Worm (Caenorhabditis elegans) whole organism, L2 larva: ENCODE results near the gene F02H6.3.

Experiments used
- C34F6.9 ChIP-seq: fragments of 150-350 bp; optimal IDR thresholded peaks from 2 replicates; lab custom pipeline; 2014; ENCODE audit warnings: missing biosample characterization, missing genetic modification characterization
- F13H6.1 ChIP-seq: sonication (generic microtip); optimal IDR thresholded peaks from 2 replicates; lab custom pipeline; 2016; ENCODE audit warnings: missing genetic modification characterization, missing compliant biosample characterization
- R02D3.7 ChIP-seq: fragments of 150-350 bp; optimal IDR thresholded peaks from 2 replicates; lab custom pipeline; 2014; ENCODE audit warnings: missing biosample characterization, missing genetic modification characterization
- Y55F3AM.14 ChIP-seq: fragments of 200-800 bp; sonication (Bioruptor generic); optimal IDR thresholded peaks from 2 replicates; lab custom pipeline; 2018; ENCODE audit warnings: mild to moderate bottlenecking, missing genetic modification characterization, missing compliant biosample characterization
- ZK546.5 ChIP-seq: sonication (generic microtip); optimal IDR thresholded peaks from 2 replicates; lab custom pipeline; 2017; ENCODE audit warnings: missing biosample characterization, missing genetic modification characterization
- alr-1 ChIP-seq: fragments of 150-350 bp; optimal IDR thresholded peaks from 2 replicates; lab custom pipeline; 2014; ENCODE audit warnings: missing biosample characterization, missing genetic modification characterization
- ceh-16 ChIP-seq: fragments of 150-350 bp; optimal IDR thresholded peaks from 2 replicates; lab custom pipeline; 2014; ENCODE audit warnings: missing biosample characterization, missing genetic modification characterization
- ceh-82 ChIP-seq: fragments of 150-350 bp; optimal IDR thresholded peaks from 2 replicates; lab custom pipeline; 2014; ENCODE audit warnings: missing biosample characterization, missing genetic modification characterization
- crh-2 ChIP-seq: sonication (generic microtip); optimal IDR thresholded peaks from 2 replicates; lab custom pipeline; 2017; ENCODE audit warnings: missing biosample characterization, missing genetic modification characterization
- dmd-4 ChIP-seq: sonication (generic microtip); optimal IDR thresholded peaks from 2 replicates; lab custom pipeline; 2017; ENCODE audit warnings: missing biosample characterization, missing genetic modification characterization
- egl-27 ChIP-seq: sonication (generic microtip); optimal IDR thresholded peaks from 3 replicates; lab custom pipeline; 2017; ENCODE audit warnings: missing biosample characterization, missing genetic modification reagents, missing genetic modification characterization
- elt-1 ChIP-seq: fragments of 150-350 bp; optimal IDR thresholded peaks from 2 replicates; lab custom pipeline; 2014; ENCODE audit warnings: missing biosample characterization, missing genetic modification characterization
- elt-3 ChIP-seq: sonication (generic microtip); optimal IDR thresholded peaks from 2 replicates; lab custom pipeline; 2017; ENCODE audit warnings: missing biosample characterization, missing genetic modification characterization
- gmeb-1 ChIP-seq: fragments of 150-350 bp; optimal IDR thresholded peaks from 2 replicates; lab custom pipeline; 2014; ENCODE audit warnings: missing biosample characterization, missing genetic modification characterization
- lin-11 ChIP-seq: fragments of 150-350 bp; sonication (generic microtip); optimal IDR thresholded peaks from 2 replicates; lab custom pipeline; 2014; ENCODE audit warnings: missing biosample characterization, missing genetic modification characterization, inconsistent platforms, mixed read lengths
- lin-13 ChIP-seq: fragments of 150-350 bp; optimal IDR thresholded peaks from 2 replicates; lab custom pipeline; 2014; ENCODE audit warnings: missing biosample characterization, missing genetic modification reagents, missing genetic modification characterization
- lin-39 ChIP-seq: fragments of 150-350 bp; optimal IDR thresholded peaks from 2 replicates; lab custom pipeline; 2014; ENCODE audit warnings: missing biosample characterization, missing genetic modification reagents, missing genetic modification characterization
- mab-5 ChIP-seq: fragments of 150-350 bp; optimal IDR thresholded peaks from 2 replicates; lab custom pipeline; 2014; ENCODE audit warnings: missing biosample characterization, missing genetic modification characterization
- mbf-1 ChIP-seq: sonication (generic microtip); optimal IDR thresholded peaks from 2 replicates; lab custom pipeline; 2017; ENCODE audit warnings: missing biosample characterization, missing genetic modification characterization
- nhr-10 ChIP-seq: sonication (generic microtip); optimal IDR thresholded peaks from 2 replicates; lab custom pipeline; 2017; ENCODE audit warnings: missing biosample characterization, missing genetic modification characterization
- nhr-11 ChIP-seq: fragments of 150-350 bp; optimal IDR thresholded peaks from 2 replicates; lab custom pipeline; 2014; ENCODE audit warnings: missing biosample characterization, missing genetic modification characterization
- nhr-12 ChIP-seq: fragments of 150-350 bp; optimal IDR thresholded peaks from 2 replicates; lab custom pipeline; 2014; ENCODE audit warnings: missing biosample characterization, missing genetic modification characterization
- nhr-129 ChIP-seq: fragments of 150-350 bp; optimal IDR thresholded peaks from 2 replicates; lab custom pipeline; 2014; ENCODE audit warnings: missing biosample characterization, missing genetic modification characterization
- nhr-237 ChIP-seq: fragments of 150-350 bp; optimal IDR thresholded peaks from 2 replicates; lab custom pipeline; 2014; ENCODE audit warnings: missing biosample characterization, missing genetic modification characterization
- nhr-25 ChIP-seq: fragments of 150-350 bp; sonication (generic microtip); optimal IDR thresholded peaks from 3 replicates; lab custom pipeline; 2014; ENCODE audit warnings: missing biosample characterization, missing genetic modification characterization
- nhr-6 ChIP-seq: fragments of 150-350 bp; optimal IDR thresholded peaks from 2 replicates; lab custom pipeline; 2014; ENCODE audit warnings: missing biosample characterization, missing genetic modification characterization
- nhr-77 ChIP-seq: fragments of 150-350 bp; optimal IDR thresholded peaks from 2 replicates; lab custom pipeline; 2014; ENCODE audit warnings: missing biosample characterization, missing genetic modification characterization
- peb-1 ChIP-seq: fragments of 150-350 bp; optimal IDR thresholded peaks from 2 replicates; lab custom pipeline; 2014; ENCODE audit warnings: missing biosample characterization, missing genetic modification characterization
- sem-4 ChIP-seq: fragments of 150-350 bp; optimal IDR thresholded peaks from 2 replicates; lab custom pipeline; 2014; ENCODE audit warnings: missing biosample characterization, missing genetic modification reagents, missing genetic modification characterization
- sma-9 ChIP-seq, 2 experiments: fragments of 150-350 bp in 1 of 2; sonication (generic microtip) in 1 of 2; optimal IDR thresholded peaks; 2 replicates each; lab custom pipeline; 2014 to 2016; ENCODE audit warnings: missing genetic modification characterization in 2 of 2, mild to moderate bottlenecking in 1 of 2, missing biosample characterization in 1 of 2, missing compliant biosample characterization in 1 of 2, missing genetic modification reagents in 1 of 2, moderate library complexity in 1 of 2
- snpc-4 ChIP-seq: fragments of 150-350 bp; optimal IDR thresholded peaks from 2 replicates; lab custom pipeline; 2014; ENCODE audit warnings: missing biosample characterization, missing genetic modification characterization
- unc-55 ChIP-seq: fragments of 150-350 bp; sonication (generic microtip); optimal IDR thresholded peaks from 3 replicates; lab custom pipeline; 2014; ENCODE audit warnings: missing biosample characterization, missing genetic modification reagents, missing genetic modification characterization
- unc-62 ChIP-seq: fragments of 150-350 bp; optimal IDR thresholded peaks from 2 replicates; lab custom pipeline; 2014; ENCODE audit warnings: missing biosample characterization, missing genetic modification reagents, missing genetic modification characterization
- zag-1 ChIP-seq: fragments of 150-350 bp; optimal IDR thresholded peaks from 2 replicates; lab custom pipeline; 2014; ENCODE audit warnings: missing biosample characterization, missing genetic modification characterization
- ztf-1 ChIP-seq: fragments of 200-800 bp; sonication (Bioruptor generic); conservative IDR thresholded peaks from 2 replicates; pipeline ENCODE4 v1.3.6; 2022; ENCODE audit warnings: missing genetic modification characterization, missing compliant biosample characterization
- ztf-4 ChIP-seq: fragments of 150-350 bp; optimal IDR thresholded peaks from 2 replicates; lab custom pipeline; 2014; ENCODE audit warnings: missing biosample characterization, missing genetic modification characterization

The F02H6.3 gene

DNA sequence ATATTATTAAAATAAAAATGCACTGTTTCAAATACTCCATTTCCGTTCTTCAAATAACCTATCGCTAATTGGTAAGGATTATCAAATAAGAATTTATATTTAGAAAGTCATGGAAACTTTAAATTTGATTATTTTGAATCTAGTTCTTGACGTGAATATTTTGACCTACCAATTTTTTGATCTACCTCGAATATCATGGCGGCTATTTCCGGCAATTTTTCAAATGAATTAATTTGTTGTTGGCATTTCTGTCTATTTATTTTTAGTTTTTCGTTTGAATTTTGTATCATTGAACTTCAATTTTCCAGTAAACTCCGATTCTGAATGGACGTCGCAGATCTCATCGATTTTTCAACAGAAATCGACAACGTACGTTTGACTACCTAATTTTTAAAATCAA is at the start of gene F02H6.3:
F02H6.3 (plus strand) TSS at position 266 of the 400 bp plus-strand sequence.
- TF ChIP-seq peb-1 (tag; lab: Kevin White, UChicago) (no peak), elt-1 (tag; lab: Kevin White, UChicago) (no peak), sma-9 (GFP tag; optimal IDR thresholded peaks at IDR 0.05; lab: Kevin White, UChicago) (no peak), sma-9 (tag; optimal IDR thresholded peaks at IDR 0.05; lab: Kevin White, UChicago) (no peak), snpc-4 (tag; lab: Kevin White, UChicago) (no peak), nhr-6 (tag; lab: Kevin White, UChicago) (no peak), nhr-237 (tag; lab: Kevin White, UChicago) (no peak), ZK546.5 (tag; lab: Kevin White, UChicago) (no peak)

DNA sequence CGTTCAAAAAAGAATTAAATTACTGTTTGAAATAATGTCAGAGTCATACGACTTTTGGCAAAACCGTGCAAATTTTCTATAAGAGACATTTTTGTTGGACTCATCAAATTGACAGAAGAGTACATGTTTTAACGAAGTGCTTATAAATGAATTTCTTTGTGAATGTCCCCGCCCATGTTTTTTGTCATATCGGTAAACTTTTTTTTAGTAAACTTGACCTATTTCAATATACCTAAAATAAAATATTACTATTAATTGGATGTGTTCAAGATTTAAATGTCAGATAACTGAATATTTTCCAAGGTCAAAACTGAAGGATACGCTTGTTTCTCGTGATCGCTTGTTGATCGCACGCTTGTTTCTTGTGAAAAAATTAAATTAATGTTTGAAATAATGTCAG is 45.1 kb upstream of the F02H6.3 start, which contains the start of gene R05A10.8:
R05A10.8 (minus strand) TSS at position 101 of the 400 bp plus-strand sequence.
- TF ChIP-seq elt-3 = no peak
- TF ChIP-seq gmeb-1 (tag; lab: Kevin White, UChicago) = no peak
- TF ChIP-seq ZK546.5 (tag; lab: Kevin White, UChicago) = no peak
- TF ChIP-seq nhr-11 (tag; lab: Kevin White, UChicago) = no peak
- no peak for TF ChIP-seq nhr-25 (tag; lab: Kevin White, UChicago)
- TF ChIP-seq Y55F3AM.14 (GFP tag; lab: Kevin White, UChicago) = no peak
- TF ChIP-seq R02D3.7 (tag; lab: Kevin White, UChicago) = no peak
- TF ChIP-seq nhr-237 (tag; lab: Kevin White, UChicago) = no peak
- TF ChIP-seq lin-13 = no peak
- no peak for TF ChIP-seq ceh-16 (tag; lab: Kevin White, UChicago)
- TF ChIP-seq peb-1 (tag; lab: Kevin White, UChicago) = no peak
- TF ChIP-seq nhr-10 (tag; lab: Kevin White, UChicago) = no peak
- TF ChIP-seq alr-1 = no peak
- TF ChIP-seq nhr-77 = no peak
- no peak for TF ChIP-seq mab-5 (tag; lab: Kevin White, UChicago)
- TF ChIP-seq nhr-6 (tag; lab: Kevin White, UChicago) = no peak
- no peak for TF ChIP-seq crh-2 (tag; lab: Kevin White, UChicago)
- no peak for TF ChIP-seq elt-1 (tag; lab: Kevin White, UChicago)
- TF ChIP-seq snpc-4 (tag; lab: Kevin White, UChicago) = no peak
- no peak for TF ChIP-seq lin-39 (tag; lab: Kevin White, UChicago)
- TF ChIP-seq, all 48 proteins: peak for 0

DNA sequence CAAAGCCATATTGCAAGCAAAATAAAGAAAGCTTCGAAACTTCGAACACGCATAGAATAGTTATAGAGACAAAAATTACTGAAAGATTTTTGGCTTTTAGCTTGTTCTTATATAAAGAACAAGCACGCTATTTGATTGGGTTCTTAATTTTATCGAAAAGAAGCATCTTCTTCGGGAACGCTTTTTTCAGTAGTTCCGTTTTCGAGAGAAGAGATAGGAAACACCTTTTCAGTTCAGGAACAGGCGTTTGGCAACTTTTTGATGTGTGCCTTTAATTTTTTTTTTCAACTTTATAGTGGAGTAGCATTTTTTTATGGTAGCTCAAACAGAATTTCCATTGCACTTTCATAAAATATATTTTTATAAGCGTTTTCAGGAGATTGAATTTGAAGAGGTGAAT is 40.5 kb upstream of the F02H6.3 start, which contains the start of gene R05A10.7:
R05A10.7 (minus strand) TSS at position 101 of the 400 bp plus-strand sequence.
- TF ChIP-seq ceh-82 (tag; lab: Kevin White, UChicago) = no peak

DNA sequence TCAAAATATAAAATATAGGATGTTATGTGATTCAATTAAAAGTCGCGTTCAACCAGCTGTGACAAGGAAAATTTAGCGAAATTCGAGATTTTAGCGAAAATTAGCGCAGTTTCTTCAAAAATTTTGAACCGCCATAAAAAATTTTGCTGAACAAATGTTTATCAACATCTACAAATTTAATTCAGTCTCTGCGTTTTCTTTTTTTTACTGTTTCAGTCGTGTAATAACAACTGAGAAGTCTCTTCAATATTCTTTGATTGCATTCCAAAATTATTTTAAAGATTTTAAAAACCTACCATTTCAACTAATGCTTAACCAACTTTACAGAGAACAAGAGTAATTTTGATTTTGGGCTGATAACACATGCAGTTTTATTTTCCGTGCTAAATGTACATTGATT is 39.1 kb upstream of the F02H6.3 start:
- no peak for TF ChIP-seq nhr-10 (tag; lab: Kevin White, UChicago)
- TF ChIP-seq unc-62 = no peak
- TF ChIP-seq peb-1 (tag; lab: Kevin White, UChicago) = no peak
- no peak for TF ChIP-seq snpc-4 (tag; lab: Kevin White, UChicago)
- TF ChIP-seq crh-2 (tag; lab: Kevin White, UChicago) = no peak

DNA sequence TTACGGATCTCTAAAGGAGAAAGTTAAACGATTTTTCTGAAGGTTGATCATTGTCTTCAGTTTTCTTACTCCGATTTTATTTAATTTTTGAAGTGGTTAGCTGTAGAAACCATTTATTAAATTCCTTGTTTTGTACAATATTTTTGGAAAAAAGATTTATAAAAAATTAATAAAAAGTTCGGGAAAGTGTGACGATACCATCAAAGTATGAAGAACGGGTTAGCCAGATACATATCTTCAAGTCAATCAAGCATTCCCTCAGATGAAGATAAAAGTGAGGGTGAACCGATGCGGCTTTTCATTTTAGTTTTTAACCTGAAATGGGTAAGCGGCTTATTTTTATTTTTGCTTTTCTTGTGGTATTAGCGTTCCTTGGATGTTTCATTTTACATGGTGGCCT is 37.8 kb upstream of the F02H6.3 start, which contains the start of gene R05A10.6:
R05A10.6 (plus strand) TSS at position 301 of the 400 bp plus-strand sequence.
- TF ChIP-seq F13H6.1 (tag; lab: Kevin White, UChicago) (no peak), nhr-6 (tag; lab: Kevin White, UChicago) (no peak), ztf-1 (no peak), lin-13 (no peak), mbf-1 (tag; lab: Kevin White, UChicago) (no peak), C34F6.9 (tag; lab: Kevin White, UChicago) (no peak), dmd-4 (tag; lab: Kevin White, UChicago) (no peak), sma-9 (GFP tag; optimal IDR thresholded peaks at IDR 0.05; lab: Kevin White, UChicago) (no peak), sma-9 (tag; optimal IDR thresholded peaks at IDR 0.05; lab: Kevin White, UChicago) (no peak), lin-11 (tag; lab: Kevin White, UChicago) (no peak), nhr-237 (tag; lab: Kevin White, UChicago) (no peak)

DNA sequence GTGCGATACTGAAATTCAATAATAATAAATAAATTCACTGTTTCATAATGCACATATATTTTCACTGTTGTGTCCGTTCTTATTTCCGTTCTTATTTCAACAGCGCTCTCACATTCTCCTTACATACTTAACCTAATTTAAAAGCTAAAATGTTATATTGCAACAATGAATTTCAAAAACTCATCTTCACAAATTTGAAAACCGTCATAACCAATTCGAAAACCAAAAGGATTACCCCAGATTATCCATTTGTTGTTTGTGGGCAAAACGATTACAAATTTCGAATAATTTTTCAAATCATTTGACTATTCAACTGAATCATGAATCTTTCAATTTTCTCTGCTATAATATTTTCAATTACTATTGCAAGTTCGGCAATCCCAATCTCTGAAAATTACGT is 31.0 kb upstream of the F02H6.3 start, which contains the start of gene R05A10.4:
R05A10.4 (plus strand) TSS at position 301 of the 400 bp plus-strand sequence.
- TF ChIP-seq nhr-11 (tag; lab: Kevin White, UChicago) (no peak), unc-55 (GFP tag; lab: Kevin White, UChicago) (no peak), ztf-1 (no peak), snpc-4 (tag; lab: Kevin White, UChicago) (no peak), ZK546.5 (tag; lab: Kevin White, UChicago) (no peak), nhr-12 (tag; lab: Kevin White, UChicago) (no peak), nhr-129 (tag; lab: Kevin White, UChicago) (no peak), elt-1 (tag; lab: Kevin White, UChicago) (no peak), nhr-77 (no peak), nhr-237 (tag; lab: Kevin White, UChicago) (no peak), zag-1 (no peak), crh-2 (tag; lab: Kevin White, UChicago) (no peak), ztf-4 (tag; lab: Kevin White, UChicago) (no peak), egl-27 (tag; lab: Kevin White, UChicago) (no peak), nhr-25 (tag; lab: Kevin White, UChicago) (no peak), sem-4 (tag; lab: Kevin White, UChicago) (no peak), lin-39 (tag; lab: Kevin White, UChicago) (no peak), ceh-82 (tag; lab: Kevin White, UChicago) (no peak)
- TF ChIP-seq, all 48 proteins: peak for 0
